Fruit fly (Drosophila melanogaster): ENCODE results near the gene Glys.

- no peak for TF ChIP-seq h (optimal IDR thresholded peaks at IDR 0.05)
- TF ChIP-seq psq (optimal IDR thresholded peaks at IDR 0.05): no peak
- TF ChIP-seq insv (optimal IDR thresholded peaks at IDR 0.05): no peak
- no peak for TF ChIP-seq Sin3A (optimal IDR thresholded peaks at IDR 0.05)
- TF ChIP-seq ttk (optimal IDR thresholded peaks at IDR 0.05): no peak
- no peak for TF ChIP-seq Myc (optimal IDR thresholded peaks at IDR 0.05)
These were observed 7.4 kb downstream of the Glys start, which contains the start of gene CG3987 for dm6 chr3R:15139816-15140473.

Measured in Kc167 (cell line).